Fruit fly (Drosophila melanogaster): ENCODE measurements around the gene PlexB.

- TF ChIP-seq psq (optimal IDR thresholded peaks at IDR 0.05) = no peak
- no peak for TF ChIP-seq EcR (GFP tag; optimal IDR thresholded peaks at IDR 0.05)
- no peak for TF ChIP-seq pan (optimal IDR thresholded peaks at IDR 0.05)
- no peak for TF ChIP-seq CG8478 (optimal IDR thresholded peaks at IDR 0.05)
- no peak for TF ChIP-seq Dll (optimal IDR thresholded peaks at IDR 0.05)
Measured at dm6 chr4:92000-92399, 48.4 kb upstream of the PlexB start.

Data from whole organism.